Worm (Caenorhabditis elegans): ENCODE data around the gene maa-1.

DNA sequence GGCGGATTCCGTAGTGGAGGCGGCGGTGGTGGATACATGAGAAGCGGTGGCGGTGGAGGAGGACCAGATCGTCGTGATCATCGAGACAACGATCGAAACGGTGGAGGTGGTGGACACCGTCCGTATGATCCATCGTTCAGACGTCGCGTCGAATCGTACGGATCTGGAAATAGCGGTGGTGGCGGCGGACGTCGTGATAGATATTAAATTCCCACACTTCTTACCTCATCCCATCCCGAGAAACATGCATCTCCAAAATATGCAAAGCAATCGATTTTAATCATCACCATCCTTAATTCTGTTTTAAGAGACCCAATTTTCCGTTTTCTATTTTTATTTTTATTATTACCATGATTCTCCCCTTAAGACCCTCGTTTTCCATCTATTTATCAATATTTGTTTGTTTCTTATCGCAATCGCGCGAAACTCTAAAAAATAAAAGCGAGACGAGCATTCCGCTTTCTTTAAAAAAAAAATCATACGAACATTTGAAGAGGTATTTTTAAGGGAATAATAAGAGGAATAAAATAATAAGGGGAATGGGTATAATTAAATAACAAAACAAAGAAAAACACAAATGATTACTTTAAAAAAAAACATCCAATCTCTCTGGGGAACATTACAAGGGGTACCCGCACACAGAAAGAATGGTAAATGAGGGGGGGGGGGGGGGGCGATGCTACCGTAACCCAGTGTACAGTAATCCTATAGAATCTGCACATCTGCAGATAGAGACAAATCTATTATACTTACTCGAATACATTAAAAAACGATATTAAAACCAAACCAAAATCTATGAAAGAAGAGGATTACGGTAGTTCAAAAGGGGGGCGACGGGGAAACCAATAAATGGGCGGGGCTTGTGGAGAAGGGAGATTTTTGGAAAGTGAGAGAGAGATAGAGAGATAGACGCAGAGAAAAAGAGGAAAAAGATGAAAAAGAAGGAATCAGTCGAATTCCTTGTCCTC is 8.5 kb upstream of the maa-1 start:
- TF ChIP-seq unc-39 (tag; optimal IDR thresholded peaks at IDR 0.05) (no peak), nhr-11 (tag; optimal IDR thresholded peaks at IDR 0.05) (no peak), nfya-1 (tag; optimal IDR thresholded peaks at IDR 0.05; ENCODE audit: insufficient read depth) (peak; percentile 28), unc-62 (GFP tag; optimal IDR thresholded peaks at IDR 0.05) (no peak), lin-39 (tag; optimal IDR thresholded peaks at IDR 0.05) (no peak), jun-1 (tag; optimal IDR thresholded peaks at IDR 0.05) (no peak), nhr-12 (tag; optimal IDR thresholded peaks at IDR 0.05) (no peak), ceh-82 (tag; optimal IDR thresholded peaks at IDR 0.05) (no peak), tbx-2 (tag; optimal IDR thresholded peaks at IDR 0.05) (no peak), mdl-1 (tag; optimal IDR thresholded peaks at IDR 0.05) (no peak), snpc-4 (tag; optimal IDR thresholded peaks at IDR 0.05) (no peak), ceh-9 (tag; optimal IDR thresholded peaks at IDR 0.05) (no peak), mml-1 (tag; optimal IDR thresholded peaks at IDR 0.05) (no peak)

All from whole organism, L3 larva.